Fruit fly (Drosophila melanogaster) whole organism, embryonic: ENCODE data around the gene Elp4.

Experiments
- Antp ChIP-seq: fragments of 200-800 bp; sonication (Bioruptor generic); optimal IDR thresholded peaks from 3 replicates; lab custom pipeline; 2016; ENCODE audit warnings: missing biosample characterization, missing genetic modification characterization
- Atf6 ChIP-seq: fragments of 200-800 bp; sonication (Bioruptor generic); IDR thresholded peaks from 2 replicates; pipeline ENCODE4 v1.3.6; 2022; ENCODE audit warnings: missing biosample characterization, missing genetic modification characterization
- CG11247 ChIP-seq: fragments of 200-800 bp; sonication (Bioruptor generic); IDR thresholded peaks from 2 replicates; pipeline ENCODE4 v1.3.6; 2022; ENCODE audit warnings: missing biosample characterization, missing genetic modification characterization
- CG12219 ChIP-seq: fragments of 200-800 bp; sonication (Bioruptor generic); optimal IDR thresholded peaks from 3 replicates; lab custom pipeline; 2018; ENCODE audit warnings: missing biosample characterization, mild to moderate bottlenecking, missing genetic modification characterization
- CG1529 ChIP-seq: fragments of 200-800 bp; sonication (Bioruptor generic); optimal IDR thresholded peaks from 3 replicates; lab custom pipeline; 2018; ENCODE audit warnings: missing biosample characterization, missing genetic modification characterization
- CG1647 ChIP-seq: fragments of 200-800 bp; sonication (Bioruptor generic); optimal IDR thresholded peaks from 3 replicates; lab custom pipeline; 2016; ENCODE audit warnings: missing biosample characterization, missing genetic modification characterization
- CG16863 ChIP-seq: fragments of 200-800 bp; sonication (Bioruptor generic); optimal IDR thresholded peaks from 3 replicates; lab custom pipeline; 2016; ENCODE audit warnings: missing biosample characterization, missing genetic modification characterization
- CG17186 ChIP-seq: fragments of 200-800 bp; sonication (Bioruptor generic); optimal IDR thresholded peaks from 3 replicates; lab custom pipeline; 2017; ENCODE audit warnings: missing biosample characterization, missing genetic modification reagents, missing genetic modification characterization
- CG17328 ChIP-seq: fragments of 200-800 bp; sonication (Bioruptor generic); IDR thresholded peaks from 2 replicates; pipeline ENCODE4 v1.3.6; 2022; ENCODE audit warnings: missing biosample characterization, missing genetic modification characterization
- CG18011 ChIP-seq: fragments of 200-800 bp; sonication (Bioruptor generic); optimal IDR thresholded peaks from 2 replicates; lab custom pipeline; 2017; ENCODE audit warnings: missing biosample characterization, missing genetic modification characterization, mild to moderate bottlenecking, moderate library complexity, missing genotype
- CG18262 ChIP-seq: fragments of 200-800 bp; optimal IDR thresholded peaks from 3 replicates; lab custom pipeline; 2019; ENCODE audit warnings: missing biosample characterization, mild to moderate bottlenecking, missing genetic modification characterization, moderate library complexity
- CG18599 ChIP-seq: fragments of 200-800 bp; sonication (Bioruptor generic); optimal IDR thresholded peaks from 3 replicates; lab custom pipeline; 2017; ENCODE audit warnings: missing biosample characterization, missing genetic modification characterization, mild to moderate bottlenecking, moderate library complexity, missing genetic modification reagents
- CG2202 ChIP-seq: fragments of 200-800 bp; sonication (Bioruptor generic); optimal IDR thresholded peaks from 2 replicates; lab custom pipeline; 2018; ENCODE audit warnings: missing biosample characterization, mild to moderate bottlenecking, missing genetic modification characterization
- CG3065 ChIP-seq: fragments of 200-800 bp; sonication (Bioruptor generic); optimal IDR thresholded peaks from 2 replicates; lab custom pipeline; 2016; ENCODE audit warnings: missing biosample characterization, missing genetic modification characterization
- CG31441 ChIP-seq: fragments of 200-800 bp; sonication (Bioruptor generic); IDR thresholded peaks from 2 replicates; pipeline ENCODE4 v1.3.6; 2022; ENCODE audit warnings: missing biosample characterization, missing genetic modification characterization
- CG3281 ChIP-seq: fragments of 200-800 bp; sonication (Bioruptor generic); optimal IDR thresholded peaks from 3 replicates; lab custom pipeline; 2017; ENCODE audit warnings: missing biosample characterization, mild to moderate bottlenecking, missing genetic modification characterization
- CG33557 ChIP-seq: fragments of 200-800 bp; sonication (Bioruptor generic); optimal IDR thresholded peaks from 2 replicates; lab custom pipeline; 2019; ENCODE audit warnings: missing biosample characterization, mild to moderate bottlenecking, missing genetic modification characterization, moderate library complexity
- CG5180 ChIP-seq: fragments of 200-800 bp; sonication (Bioruptor generic); optimal IDR thresholded peaks from 3 replicates; lab custom pipeline; 2017; ENCODE audit warnings: missing biosample characterization, missing genetic modification characterization, mild to moderate bottlenecking, moderate library complexity, missing genetic modification reagents
- CG8478 ChIP-seq: fragments of >200 bp; optimal IDR thresholded peaks from 2 replicates; lab custom pipeline; 2018
- CkIIα-i1 ChIP-seq: fragments of 200-800 bp; sonication (Bioruptor generic); IDR thresholded peaks from 2 replicates; pipeline ENCODE4 v1.3.6; 2022; ENCODE audit warnings: missing biosample characterization, missing genetic modification characterization
- CrebB ChIP-seq: fragments of 200-800 bp; sonication (Bioruptor generic); optimal IDR thresholded peaks from 3 replicates; lab custom pipeline; 2018; ENCODE audit warnings: missing biosample characterization, mild to moderate bottlenecking, missing genetic modification characterization
- Doc3 ChIP-seq: fragments of 200-800 bp; sonication (Bioruptor generic); IDR thresholded peaks from 3 replicates; pipeline ENCODE4 v1.3.6; 2022; ENCODE audit warnings: missing biosample characterization, missing genetic modification characterization; ENCODE audit not compliant: partially characterized antibody
- ERR ChIP-seq: fragments of 200-800 bp; sonication (Bioruptor generic); optimal IDR thresholded peaks from 2 replicates; lab custom pipeline; 2016; ENCODE audit warnings: missing biosample characterization, missing genetic modification characterization
- Fer2 ChIP-seq: fragments of 200-800 bp; sonication (Bioruptor generic); optimal IDR thresholded peaks from 2 replicates; lab custom pipeline; 2018; ENCODE audit warnings: missing biosample characterization, mild to moderate bottlenecking, missing genetic modification characterization, moderate library complexity
- Jarid2 ChIP-seq: fragments of 200-800 bp; sonication (Bioruptor generic); optimal IDR thresholded peaks from 3 replicates; lab custom pipeline; 2017; ENCODE audit warnings: mild to moderate bottlenecking, missing biosample characterization, missing genetic modification reagents, missing genetic modification characterization
- NC2α ChIP-seq: fragments of 200-800 bp; sonication (Bioruptor generic); optimal IDR thresholded peaks from 2 replicates; lab custom pipeline; 2016; ENCODE audit warnings: missing biosample characterization, missing genetic modification characterization
- NC2β ChIP-seq: fragments of 200-800 bp; sonication (Bioruptor generic); optimal IDR thresholded peaks from 2 replicates; lab custom pipeline; 2016; ENCODE audit warnings: missing biosample characterization, missing genetic modification characterization
- Nf-YA ChIP-seq: fragments of 200-800 bp; sonication (Bioruptor generic); IDR thresholded peaks from 2 replicates; pipeline ENCODE4 v1.3.6; 2022; ENCODE audit warnings: missing biosample characterization, missing genetic modification characterization
- Opbp ChIP-seq: fragments of 200-800 bp; sonication (Bioruptor generic); IDR thresholded peaks from 3 replicates; pipeline ENCODE4 v1.3.6; 2022; ENCODE audit warnings: missing biosample characterization, missing genetic modification characterization; ENCODE audit not compliant: partially characterized antibody
- Scr ChIP-seq: fragments of 200-800 bp; sonication (Bioruptor generic); IDR thresholded peaks from 2 replicates; pipeline ENCODE4 v1.3.6; 2022; ENCODE audit warnings: missing biosample characterization, missing genetic modification characterization; ENCODE audit not compliant: partially characterized antibody
- Sox102F ChIP-seq: fragments of 200-800 bp; sonication (Bioruptor generic); optimal IDR thresholded peaks from 2 replicates; lab custom pipeline; 2018; ENCODE audit warnings: missing biosample characterization, mild to moderate bottlenecking, missing genetic modification characterization, moderate library complexity
- Xbp1 ChIP-seq: fragments of 200-800 bp; sonication (Bioruptor generic); optimal IDR thresholded peaks from 3 replicates; lab custom pipeline; 2016; ENCODE audit warnings: missing biosample characterization, mild to moderate bottlenecking, missing genetic modification characterization
- bowl ChIP-seq: fragments of 200-800 bp; sonication (Bioruptor generic); IDR thresholded peaks from 2 replicates; pipeline ENCODE4 v1.3.6; 2022; ENCODE audit warnings: missing biosample characterization, missing genetic modification characterization
- caup ChIP-seq: fragments of 200-800 bp; sonication (Bioruptor generic); optimal IDR thresholded peaks from 3 replicates; lab custom pipeline; 2017; ENCODE audit warnings: missing biosample characterization, mild to moderate bottlenecking, missing genetic modification characterization, moderate library complexity; ENCODE audit not compliant: severe bottlenecking
- cwo ChIP-seq: fragments of 200-800 bp; sonication (Bioruptor generic); optimal IDR thresholded peaks from 3 replicates; lab custom pipeline; 2017; ENCODE audit warnings: missing biosample characterization, missing genetic modification characterization, mild to moderate bottlenecking, moderate library complexity, missing genetic modification reagents
- dimm ChIP-seq: fragments of 200-800 bp; sonication (Bioruptor generic); IDR thresholded peaks from 2 replicates; pipeline ENCODE4 v1.3.6; 2022; ENCODE audit warnings: missing biosample characterization, missing genetic modification characterization
- eve ChIP-seq, 2 experiments: fragments of >200 bp; optimal IDR thresholded peaks; 2 replicates each; lab custom pipeline; 2017; ENCODE audit warnings: missing biosample characterization in 2 of 2, missing genetic modification characterization in 2 of 2
- grn ChIP-seq: fragments of 200-800 bp; sonication (Bioruptor generic); optimal IDR thresholded peaks from 3 replicates; lab custom pipeline; 2017; ENCODE audit warnings: missing biosample characterization, missing genetic modification characterization
- klu ChIP-seq: fragments of 200-800 bp; sonication (Bioruptor generic); IDR thresholded peaks from 2 replicates; pipeline ENCODE4 v1.3.6; 2022; ENCODE audit warnings: missing biosample characterization, missing genetic modification characterization
- lbe ChIP-seq: fragments of 200-800 bp; sonication (Bioruptor generic); optimal IDR thresholded peaks from 2 replicates; lab custom pipeline; 2016; ENCODE audit warnings: missing biosample characterization, mild to moderate bottlenecking, missing genetic modification characterization
- luna ChIP-seq: fragments of 200-800 bp; sonication (Bioruptor generic); optimal IDR thresholded peaks from 2 replicates; lab custom pipeline; 2016; ENCODE audit warnings: missing biosample characterization, missing genetic modification characterization
- phol ChIP-seq: fragments of 200-800 bp; sonication (Bioruptor generic); optimal IDR thresholded peaks from 3 replicates; lab custom pipeline; 2018; ENCODE audit warnings: missing biosample characterization, mild to moderate bottlenecking, missing genetic modification characterization, moderate library complexity
- pzg ChIP-seq: fragments of 200-800 bp; sonication (Bioruptor generic); optimal IDR thresholded peaks from 3 replicates; lab custom pipeline; 2018; ENCODE audit warnings: missing biosample characterization, mild to moderate bottlenecking, missing genetic modification characterization, moderate library complexity
- sens-2 ChIP-seq: fragments of 200-800 bp; sonication (Bioruptor generic); IDR thresholded peaks from 2 replicates; pipeline ENCODE4 v1.3.6; 2022; ENCODE audit warnings: missing biosample characterization, missing genetic modification characterization
- sqz ChIP-seq: fragments of 200-800 bp; sonication (Bioruptor generic); optimal IDR thresholded peaks from 3 replicates; lab custom pipeline; 2018; ENCODE audit warnings: missing biosample characterization, mild to moderate bottlenecking, missing genetic modification characterization
- stwl ChIP-seq: fragments of 200-800 bp; sonication (Bioruptor generic); optimal IDR thresholded peaks from 3 replicates; lab custom pipeline; 2018; ENCODE audit warnings: missing biosample characterization, mild to moderate bottlenecking, missing genetic modification characterization, moderate library complexity
- tap ChIP-seq: fragments of 200-800 bp; optimal IDR thresholded peaks from 3 replicates; lab custom pipeline; 2019; ENCODE audit warnings: missing biosample characterization, mild to moderate bottlenecking, missing genetic modification characterization, moderate library complexity
- trh ChIP-seq: fragments of 200-800 bp; sonication (Bioruptor generic); optimal IDR thresholded peaks from 2 replicates; lab custom pipeline; 2016; ENCODE audit warnings: missing biosample characterization, missing genetic modification characterization
- z ChIP-seq: fragments of 200-800 bp; sonication (Bioruptor generic); IDR thresholded peaks from 3 replicates; pipeline ENCODE4 v1.3.6; 2022; ENCODE audit warnings: missing biosample characterization, missing genetic modification characterization
- zf30C ChIP-seq: fragments of 200-800 bp; sonication (Bioruptor generic); optimal IDR thresholded peaks from 3 replicates; lab custom pipeline; 2018; ENCODE audit warnings: missing biosample characterization, mild to moderate bottlenecking, missing genetic modification characterization

Elp4 gene

dm6 chr2L:5476699-5477098 is 47.2 kb upstream of the Elp4 start (continued):
- TF ChIP-seq CrebB (tag; lab: Kevin White, UChicago): peak; percentile 61
- peak; percentile 44 for TF ChIP-seq sqz (GFP tag; lab: Kevin White, UChicago)
- TF ChIP-seq phol (tag; lab: Kevin White, UChicago): peak; percentile 74
- TF ChIP-seq lbe (GFP tag; lab: Kevin White, UChicago): no peak
- TF ChIP-seq Antp (GFP tag; lab: Kevin White, UChicago): peak; percentile 96
- peak; percentile 88 for TF ChIP-seq CG1529 (GFP tag; lab: Kevin White, UChicago)
- no peak for TF ChIP-seq CG18011 (GFP tag; lab: Kevin White, UChicago)
- TF ChIP-seq luna (GFP tag; lab: Kevin White, UChicago): peak; percentile 58
- peak; percentile 56 for TF ChIP-seq caup
- no peak for TF ChIP-seq pzg
- peak; percentile 65 for TF ChIP-seq CG5180 (GFP tag; lab: Kevin White, UChicago)
- TF ChIP-seq NC2α: peak; percentile 66
- peak; percentile 83 for TF ChIP-seq CG18262 (tag; lab: Kevin White, UChicago)
- no peak for TF ChIP-seq Scr (GFP tag; lab: Robert Waterston, UW)
- peak; percentile 43 for TF ChIP-seq grn (GFP tag; lab: Kevin White, UChicago)
- TF ChIP-seq stwl: peak; percentile 21
- TF ChIP-seq zf30C (GFP tag; lab: Kevin White, UChicago): peak; percentile 69
- peak; percentile 92 for TF ChIP-seq sens-2
- peak; percentile 86 for TF ChIP-seq CG2202 (tag; lab: Kevin White, UChicago)
- peak in 1 of 2 experiments; percentile 89 for TF ChIP-seq eve (GFP tag; optimal IDR thresholded peaks at IDR 0.05; lab: Kevin White, UChicago)
- peak; percentile 62; the same call in 1 of the 2 replicates for TF ChIP-seq Nf-YA (GFP tag; lab: Robert Waterston, UW)
- peak; percentile 73 for TF ChIP-seq dimm
- peak; percentile 88 for TF ChIP-seq CG12219 (GFP tag; lab: Kevin White, UChicago)
- TF ChIP-seq Jarid2 (GFP tag; lab: Kevin White, UChicago): peak; percentile 58
- peak; percentile 92 for TF ChIP-seq NC2β (GFP tag; lab: Kevin White, UChicago)
- TF ChIP-seq klu (GFP tag; lab: Robert Waterston, UW): peak; percentile 37; the same call in 1 of the 2 replicates
- peak; percentile 77 for TF ChIP-seq Xbp1 (GFP tag; lab: Kevin White, UChicago)
- peak; percentile 14 for TF ChIP-seq Fer2 (tag; lab: Kevin White, UChicago)
- TF ChIP-seq ERR: peak; percentile 36
- peak; percentile 90 for TF ChIP-seq CG16863 (GFP tag; lab: Kevin White, UChicago)
- no peak for TF ChIP-seq Opbp
- TF ChIP-seq CG1647 (GFP tag; lab: Kevin White, UChicago): peak; percentile 68
- peak; percentile 62; the same call in 1 of the 2 replicates for TF ChIP-seq bowl (GFP tag; lab: Robert Waterston, UW)
- TF ChIP-seq Sox102F (GFP tag; lab: Kevin White, UChicago): peak; percentile 62
- no peak for TF ChIP-seq CG17186 (GFP tag; lab: Kevin White, UChicago)
- TF ChIP-seq CG18599 (GFP tag; lab: Kevin White, UChicago): peak; percentile 60
- TF ChIP-seq cwo (GFP tag; lab: Kevin White, UChicago): peak; percentile 36
- TF ChIP-seq Doc3 (GFP tag; lab: Robert Waterston, UW): no peak
- TF ChIP-seq CG17328 (GFP tag; lab: Robert Waterston, UW): peak; percentile 85
- TF ChIP-seq CkIIα-i1: no peak
- peak; percentile 64; the same call in 2 of the 3 replicates for TF ChIP-seq z (GFP tag; lab: Robert Waterston, UW)
- peak; percentile 74 for TF ChIP-seq CG11247 (GFP tag; lab: Robert Waterston, UW)
- TF ChIP-seq CG8478 (lab: Kevin White, UChicago): no peak
- peak; percentile 74; the same call in 1 of the 2 replicates for TF ChIP-seq Atf6 (GFP tag; lab: Robert Waterston, UW)
- peak; percentile 81 for TF ChIP-seq CG33557
- peak; percentile 74 for TF ChIP-seq CG3065 (GFP tag; lab: Kevin White, UChicago)
- TF ChIP-seq CG31441 (GFP tag; lab: Robert Waterston, UW): peak; percentile 76
- TF ChIP-seq tap (tag; lab: Kevin White, UChicago): peak; percentile 62
- TF ChIP-seq CG3281 (GFP tag; lab: Kevin White, UChicago): peak; percentile 31
- TF ChIP-seq trh (GFP tag; lab: Kevin White, UChicago): peak; percentile 46
